Worm (Caenorhabditis elegans) whole organism, L1 larva: Measurements from ENCODE around the gene gtf-2H1.
A peak's percentile ranks its signal among the peaks of the same experiment; 100 is the strongest.

Experiments used
- C16A3.4 ChIP-seq: fragments of 150-350 bp; optimal IDR thresholded peaks from 2 replicates; lab custom pipeline; 2014; ENCODE audit warnings: missing biosample characterization, missing genetic modification characterization
- C34B4.2 ChIP-seq: sonication (generic microtip); optimal IDR thresholded peaks from 2 replicates; lab custom pipeline; 2017; ENCODE audit warnings: mild to moderate bottlenecking, missing genetic modification characterization, missing compliant biosample characterization
- Y116A8C.19 ChIP-seq: sonication (generic microtip); optimal IDR thresholded peaks from 2 replicates; lab custom pipeline; 2016; ENCODE audit warnings: missing compliant biosample characterization, missing genetic modification characterization, borderline replicate concordance
- alr-1 ChIP-seq: fragments of 200-800 bp; sonication (Bioruptor generic); optimal IDR thresholded peaks from 2 replicates; lab custom pipeline; 2018; ENCODE audit warnings: borderline replicate concordance, mild to moderate bottlenecking, missing genetic modification characterization, missing compliant biosample characterization
- blmp-1 ChIP-seq: fragments of 150-350 bp; optimal IDR thresholded peaks from 2 replicates; lab custom pipeline; 2014; ENCODE audit warnings: missing biosample characterization, missing genetic modification characterization
- ceh-63 ChIP-seq: fragments of 200-800 bp; sonication (Bioruptor generic); optimal IDR thresholded peaks from 2 replicates; lab custom pipeline; 2018; ENCODE audit warnings: mild to moderate bottlenecking, missing genetic modification characterization, missing compliant biosample characterization
- ceh-8 ChIP-seq: fragments of 200-800 bp; sonication (Bioruptor generic); optimal IDR thresholded peaks from 2 replicates; lab custom pipeline; 2018; ENCODE audit warnings: mild to moderate bottlenecking, missing genetic modification characterization, moderate library complexity, missing compliant biosample characterization
- ceh-82 ChIP-seq, 3 experiments: fragments of 150-350 bp in 1 of 3; sonication (generic microtip) in 2 of 3; optimal IDR thresholded peaks; 2 replicates each; lab custom pipeline; 2014 to 2017; ENCODE audit warnings: missing biosample characterization in 3 of 3, missing genetic modification characterization in 3 of 3
- ceh-90 ChIP-seq: sonication (generic microtip); optimal IDR thresholded peaks from 2 replicates; lab custom pipeline; 2016; ENCODE audit warnings: missing genetic modification characterization, missing compliant biosample characterization
- ces-1 ChIP-seq: fragments of 150-350 bp; optimal IDR thresholded peaks from 2 replicates; lab custom pipeline; 2014; ENCODE audit warnings: missing biosample characterization, missing genetic modification reagents, missing genetic modification characterization
- dpl-1 ChIP-seq, 3 experiments: fragments of 150-350 bp in 2 of 3; sonication (generic microtip) in 1 of 3; optimal IDR thresholded peaks; 2 replicates each; lab custom pipeline; 2014 to 2017; ENCODE audit warnings: missing biosample characterization in 3 of 3, missing genetic modification characterization in 3 of 3, missing genetic modification reagents in 3 of 3
- efl-3 ChIP-seq: fragments of 200-800 bp; sonication (Bioruptor generic); optimal IDR thresholded peaks from 2 replicates; lab custom pipeline; 2018; ENCODE audit warnings: mild to moderate bottlenecking, missing genetic modification characterization, missing compliant biosample characterization
- egl-13 ChIP-seq: sonication (generic microtip); optimal IDR thresholded peaks from 2 replicates; lab custom pipeline; 2016; ENCODE audit warnings: missing genotype, missing genetic modification reagents, missing genetic modification characterization, missing compliant biosample characterization
- egl-27 ChIP-seq, 2 experiments: fragments of 150-350 bp in 1 of 2; sonication (generic microtip); optimal IDR thresholded peaks; 3 replicates each; lab custom pipeline; 2017 to 2018; ENCODE audit warnings: missing biosample characterization in 2 of 2, missing genetic modification characterization in 2 of 2, missing genetic modification reagents in 2 of 2
- elt-2 ChIP-seq: sonication (generic microtip); optimal IDR thresholded peaks from 2 replicates; lab custom pipeline; 2016; ENCODE audit warnings: missing genetic modification characterization, mild to moderate bottlenecking, inconsistent platforms, missing compliant biosample characterization, missing genetic modification reagents
- elt-3 ChIP-seq, 6 experiments: fragments of 150-350 bp in 1 of 6; sonication (generic microtip); optimal IDR thresholded peaks; 2 replicates each; lab custom pipeline; 2017 to 2018; ENCODE audit warnings: missing biosample characterization in 6 of 6, missing genetic modification characterization in 6 of 6, inconsistent platforms in 1 of 6
- fkh-10 ChIP-seq: sonication (generic microtip); optimal IDR thresholded peaks from 2 replicates; lab custom pipeline; 2017; ENCODE audit warnings: missing biosample characterization, missing genetic modification reagents, missing genetic modification characterization
- fkh-8 ChIP-seq: sonication (generic microtip); optimal IDR thresholded peaks from 2 replicates; lab custom pipeline; 2016; ENCODE audit warnings: mild to moderate bottlenecking, missing genetic modification characterization, missing compliant biosample characterization
- fos-1 ChIP-seq: fragments of 150-350 bp; optimal IDR thresholded peaks from 2 replicates; lab custom pipeline; 2014; ENCODE audit warnings: missing biosample characterization, missing genetic modification characterization
- hlh-17 ChIP-seq: fragments of 200-800 bp; sonication (Bioruptor generic); optimal IDR thresholded peaks from 2 replicates; lab custom pipeline; 2018; ENCODE audit warnings: missing genetic modification characterization, mild to moderate bottlenecking, missing compliant biosample characterization, moderate library complexity, borderline replicate concordance
- hlh-4 ChIP-seq: sonication (generic microtip); optimal IDR thresholded peaks from 2 replicates; lab custom pipeline; 2016; ENCODE audit warnings: mild to moderate bottlenecking, missing genetic modification characterization, missing compliant biosample characterization
- hpl-2 ChIP-seq: fragments of 150-350 bp; optimal IDR thresholded peaks from 2 replicates; lab custom pipeline; 2014; ENCODE audit warnings: missing biosample characterization, missing genetic modification reagents, missing genetic modification characterization
- irx-1 ChIP-seq: sonication (generic microtip); optimal IDR thresholded peaks from 2 replicates; lab custom pipeline; 2016; ENCODE audit warnings: missing genetic modification characterization, missing compliant biosample characterization
- lin-13 ChIP-seq: fragments of 150-350 bp; optimal IDR thresholded peaks from 2 replicates; lab custom pipeline; 2014; ENCODE audit warnings: missing biosample characterization, missing genetic modification reagents, missing genetic modification characterization
- lin-14 ChIP-seq: fragments of 200-800 bp; sonication (Bioruptor generic); optimal IDR thresholded peaks from 2 replicates; lab custom pipeline; 2018; ENCODE audit warnings: mild to moderate bottlenecking, missing genetic modification characterization, moderate library complexity, missing compliant biosample characterization
- lin-15B ChIP-seq: fragments of 150-350 bp; sonication (generic microtip); optimal IDR thresholded peaks from 3 replicates; lab custom pipeline; 2014; ENCODE audit warnings: missing biosample characterization, missing genetic modification characterization
- lir-3 ChIP-seq: sonication (generic microtip); optimal IDR thresholded peaks from 2 replicates; lab custom pipeline; 2016; ENCODE audit warnings: mild to moderate bottlenecking, missing genetic modification characterization, moderate library complexity, missing compliant biosample characterization; ENCODE audit not compliant: poor library complexity
- lsy-2 ChIP-seq, 2 experiments: fragments of 150-350 bp; optimal IDR thresholded peaks; 2 replicates each; lab custom pipeline; 2014; ENCODE audit warnings: missing biosample characterization in 2 of 2, missing genetic modification characterization in 2 of 2
- mdl-1 ChIP-seq, 2 experiments: fragments of 150-350 bp; optimal IDR thresholded peaks; 2 replicates each; lab custom pipeline; 2014 to 2017; ENCODE audit warnings: missing biosample characterization in 2 of 2, missing genetic modification characterization in 2 of 2, inconsistent platforms in 1 of 2
- mef-2 ChIP-seq: fragments of 150-350 bp; optimal IDR thresholded peaks from 2 replicates; lab custom pipeline; 2014; ENCODE audit warnings: missing biosample characterization, missing genetic modification characterization
- mep-1 ChIP-seq: fragments of 150-350 bp; optimal IDR thresholded peaks from 2 replicates; lab custom pipeline; 2014; ENCODE audit warnings: missing biosample characterization, missing genetic modification characterization
- nhr-28 ChIP-seq: fragments of 150-350 bp; optimal IDR thresholded peaks from 2 replicates; lab custom pipeline; 2014; ENCODE audit warnings: missing biosample characterization, missing genetic modification characterization
- nhr-71 ChIP-seq: sonication (generic microtip); optimal IDR thresholded peaks from 2 replicates; lab custom pipeline; 2016; ENCODE audit warnings: mild to moderate bottlenecking, missing genetic modification characterization, moderate library complexity, missing compliant biosample characterization
- nhr-76 ChIP-seq: sonication (generic microtip); optimal IDR thresholded peaks from 2 replicates; lab custom pipeline; 2017; ENCODE audit warnings: missing biosample characterization, missing genetic modification characterization
- nhr-77 ChIP-seq: fragments of 150-350 bp; optimal IDR thresholded peaks from 2 replicates; lab custom pipeline; 2014; ENCODE audit warnings: missing biosample characterization, missing genetic modification characterization
- nhr-84 ChIP-seq: sonication (generic microtip); optimal IDR thresholded peaks from 2 replicates; lab custom pipeline; 2017; ENCODE audit warnings: missing biosample characterization, missing genetic modification characterization
- pag-3 ChIP-seq: sonication (generic microtip); optimal IDR thresholded peaks from 2 replicates; lab custom pipeline; 2017; ENCODE audit warnings: missing genetic modification characterization, mild to moderate bottlenecking, missing compliant biosample characterization, antibody characterized with exemption, borderline replicate concordance; ENCODE audit not compliant: insufficient read depth
- pqm-1 ChIP-seq: sonication (generic microtip); optimal IDR thresholded peaks from 3 replicates; lab custom pipeline; 2017; ENCODE audit warnings: missing biosample characterization, missing genetic modification characterization
- snpc-4 ChIP-seq: fragments of 150-350 bp; optimal IDR thresholded peaks from 2 replicates; lab custom pipeline; 2014; ENCODE audit warnings: missing biosample characterization, missing genetic modification characterization
- sox-4 ChIP-seq: sonication (generic microtip); optimal IDR thresholded peaks from 2 replicates; lab custom pipeline; 2016; ENCODE audit warnings: missing genetic modification characterization, missing compliant biosample characterization
- sup-37 ChIP-seq: fragments of 200-800 bp; sonication (Bioruptor generic); optimal IDR thresholded peaks from 2 replicates; lab custom pipeline; 2018; ENCODE audit warnings: mild to moderate bottlenecking, missing genetic modification characterization, missing compliant biosample characterization
- tlp-1 ChIP-seq: fragments of 150-350 bp; optimal IDR thresholded peaks from 2 replicates; lab custom pipeline; 2014; ENCODE audit warnings: missing biosample characterization, missing genetic modification characterization
- unc-130 ChIP-seq: fragments of 150-350 bp; optimal IDR thresholded peaks from 2 replicates; lab custom pipeline; 2017; ENCODE audit warnings: missing biosample characterization, missing genetic modification characterization, inconsistent platforms
- unc-62 ChIP-seq: fragments of 150-350 bp; optimal IDR thresholded peaks from 2 replicates; lab custom pipeline; 2014; ENCODE audit warnings: missing biosample characterization, missing genetic modification reagents, missing genetic modification characterization
- unc-98 ChIP-seq: fragments of 200-800 bp; sonication (Bioruptor generic); IDR thresholded peaks from 2 replicates; pipeline ENCODE4 v1.3.6; 2022; ENCODE audit warnings: missing genetic modification characterization, missing compliant biosample characterization
- vab-15 ChIP-seq: sonication (generic microtip); optimal IDR thresholded peaks from 2 replicates; lab custom pipeline; 2017; ENCODE audit warnings: missing genotype, mild to moderate bottlenecking, missing genetic modification characterization, missing compliant biosample characterization
- ztf-11 ChIP-seq, 2 experiments: sonication (generic microtip); optimal IDR thresholded peaks; 2 replicates each; lab custom pipeline; 2016 to 2017; ENCODE audit warnings: missing genetic modification characterization in 2 of 2, missing biosample characterization in 1 of 2, missing compliant biosample characterization in 1 of 2

gtf-2H1 gene

ce11 chrIV:192046-192445 lies 39.5 kb downstream of the gtf-2H1 start, which contains the start of gene Y38C1AA.12 (continued):
- TF ChIP-seq sup-37 (GFP tag; lab: Kevin White, UChicago), result peak; percentile 9
- TF ChIP-seq nhr-76 (tag; lab: Kevin White, UChicago), result no peak
- peak; percentile 50 for TF ChIP-seq nhr-77
- TF ChIP-seq mep-1, result peak; percentile 89
- no peak for TF ChIP-seq C34B4.2 (tag; lab: Kevin White, UChicago)
- peak in 1 of 2 experiments; percentile 56 for TF ChIP-seq mdl-1 (tag; optimal IDR thresholded peaks at IDR 0.05; lab: Kevin White, UChicago)
- TF ChIP-seq hlh-4, result peak; percentile 77
- no peak for TF ChIP-seq ceh-63 (GFP tag; lab: Kevin White, UChicago)
- TF ChIP-seq efl-3, result no peak
- no peak for TF ChIP-seq ces-1
- peak in 1 of 2 experiments; percentile 97 for TF ChIP-seq ztf-11 (tag; optimal IDR thresholded peaks at IDR 0.05; lab: Kevin White, UChicago)
- TF ChIP-seq fos-1 (tag; lab: Kevin White, UChicago), result peak; percentile 33
- TF ChIP-seq lir-3 (tag; lab: Kevin White, UChicago), result peak; percentile 97
- TF ChIP-seq ceh-90 (tag; lab: Kevin White, UChicago), result peak; percentile 95
- peak; percentile 80 for TF ChIP-seq C16A3.4
- TF ChIP-seq ceh-8 (GFP tag; lab: Kevin White, UChicago), result peak; percentile 54
- TF ChIP-seq dpl-1 (GFP tag; optimal IDR thresholded peaks at IDR 0.05; lab: Kevin White, UChicago), result peak; percentile 59 to 79 (median 73)
- TF ChIP-seq unc-130 (tag; lab: Kevin White, UChicago), result peak; percentile 62
- TF ChIP-seq elt-3 (tag; optimal IDR thresholded peaks at IDR 0.05; lab: Kevin White, UChicago), result peak in 2 of 6 experiments; percentile 14 to 32
- TF ChIP-seq nhr-84 (tag; lab: Kevin White, UChicago), result no peak
- TF ChIP-seq lin-14 (GFP tag; lab: Kevin White, UChicago), result no peak
- TF ChIP-seq lin-15B (tag; lab: Kevin White, UChicago), result peak; percentile 80
- TF ChIP-seq nhr-71 (tag; lab: Kevin White, UChicago), result peak; percentile 94
- TF ChIP-seq hlh-17, result no peak
- peak; percentile 78 to 88 (median 79) for TF ChIP-seq ceh-82 (tag; optimal IDR thresholded peaks at IDR 0.05; lab: Kevin White, UChicago)
- no peak for TF ChIP-seq tlp-1
- TF ChIP-seq mef-2 (tag; lab: Kevin White, UChicago), result no peak
- peak; percentile 95 for TF ChIP-seq egl-13
- peak; percentile 82 for TF ChIP-seq unc-98 (GFP tag; lab: Robert Waterston, UW)
- peak; percentile 84 for TF ChIP-seq lin-13 (GFP tag; lab: Kevin White, UChicago)
- peak; percentile 44 for TF ChIP-seq fkh-10

ce11 chrIV:189087-189486 lies 42.5 kb downstream of the gtf-2H1 start:
- no peak for TF ChIP-seq unc-130 (tag; lab: Kevin White, UChicago)
- no peak for TF ChIP-seq nhr-28
- no peak for TF ChIP-seq sox-4
- TF ChIP-seq unc-62 (GFP tag; lab: Kevin White, UChicago), result no peak

DNA sequence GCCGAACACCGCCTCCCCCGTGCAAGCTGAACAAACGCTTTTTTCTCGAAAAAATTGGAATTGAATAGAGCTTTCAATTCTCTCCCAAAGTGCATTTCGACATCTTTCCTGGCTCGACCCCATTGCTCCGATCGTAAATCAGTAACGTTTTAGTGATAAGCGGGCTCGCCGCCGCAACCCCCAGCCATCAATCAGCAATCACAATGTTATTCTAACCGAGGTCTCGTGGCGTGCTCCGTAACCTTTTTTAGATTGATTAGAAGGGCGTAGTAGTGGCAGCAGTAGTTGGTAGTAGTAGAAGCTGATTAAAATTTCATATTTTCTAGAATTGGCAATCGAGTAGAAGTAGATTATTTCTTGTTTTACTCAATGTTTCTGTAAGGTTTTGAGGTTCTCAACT lies 44.2 kb downstream of the gtf-2H1 start:
- TF ChIP-seq elt-2 (tag; lab: Kevin White, UChicago) (peak; percentile 5), Y116A8C.19 (tag; lab: Kevin White, UChicago) (no peak)

DNA sequence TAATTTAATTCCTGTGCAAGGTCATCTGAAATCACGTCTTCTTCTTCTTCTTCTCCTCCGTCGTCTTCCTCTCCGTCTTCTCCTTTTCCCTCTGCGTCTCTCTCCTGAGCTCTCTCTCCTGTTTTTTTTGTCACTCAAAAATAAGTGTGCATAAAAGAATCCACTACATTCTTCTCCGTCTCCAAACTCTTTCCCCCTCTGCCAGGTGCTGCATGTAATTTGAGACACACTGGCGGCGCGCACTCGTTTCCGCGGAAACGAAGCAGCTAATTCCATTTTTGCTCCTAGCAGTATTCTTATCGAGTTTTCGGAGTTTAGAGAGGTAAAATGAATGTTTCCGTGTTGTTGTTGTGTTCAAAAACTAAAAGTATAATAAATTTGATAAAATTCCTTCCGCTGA lies 45.5 kb downstream of the gtf-2H1 start:
- no peak for TF ChIP-seq Y116A8C.19 (tag; lab: Kevin White, UChicago)
- TF ChIP-seq mep-1, result peak; percentile 38
- peak in 1 of 3 experiments; percentile 23 for TF ChIP-seq ceh-82 (tag; optimal IDR thresholded peaks at IDR 0.05; lab: Kevin White, UChicago)
- TF ChIP-seq fos-1 (tag; lab: Kevin White, UChicago), result no peak
- no peak for TF ChIP-seq unc-98 (GFP tag; lab: Robert Waterston, UW)
- TF ChIP-seq egl-27 (tag; optimal IDR thresholded peaks at IDR 0.05; lab: Kevin White, UChicago), result no peak
- no peak for TF ChIP-seq alr-1 (tag; lab: Kevin White, UChicago)
- TF ChIP-seq hlh-4, result no peak
- no peak for TF ChIP-seq nhr-77
- TF ChIP-seq vab-15, result no peak
- no peak for TF ChIP-seq blmp-1 (tag; lab: Kevin White, UChicago)
- TF ChIP-seq pag-3, result no peak
- no peak for TF ChIP-seq hpl-2 (GFP tag; lab: Kevin White, UChicago)
- TF ChIP-seq snpc-4, result no peak
- no peak for TF ChIP-seq pqm-1 (tag; lab: Kevin White, UChicago)
- peak; percentile 72 for TF ChIP-seq fkh-8
- TF ChIP-seq lsy-2 (tag; optimal IDR thresholded peaks at IDR 0.05; lab: Kevin White, UChicago), result peak in 1 of 2 experiments; percentile 14
- TF ChIP-seq irx-1 (tag; lab: Kevin White, UChicago), result no peak
